Fruit fly (Drosophila melanogaster): Measurements from ENCODE around the gene Ir94e.

The Ir94e gene

dm6 chr3R:23374290-23374689, 31.0 kb upstream of the Ir94e start (continued):
- TF ChIP-seq Dref (GFP tag; IDR thresholded peaks at IDR 0.05) (no peak), CG14860 (GFP tag; IDR thresholded peaks at IDR 0.05; ENCODE audit: partially characterized antibody) (no peak), Fer2 (tag; optimal IDR thresholded peaks at IDR 0.05) (no peak), PHDP (tag; optimal IDR thresholded peaks at IDR 0.05) (no peak), CG11696 (GFP tag; IDR thresholded peaks at IDR 0.05) (no peak), phol (tag; optimal IDR thresholded peaks at IDR 0.05) (no peak), Pdp1 (GFP tag; optimal IDR thresholded peaks at IDR 0.05) (peak in 1 of 2 experiments; percentile 36), BEAF-32 (GFP tag; optimal IDR thresholded peaks at IDR 0.05) (no peak), CG6272 (GFP tag; IDR thresholded peaks at IDR 0.05) (no peak), dimm (GFP tag; IDR thresholded peaks at IDR 0.05) (no peak), Elba2 (GFP tag; optimal IDR thresholded peaks at IDR 0.05) (no peak), CG1024 (GFP tag; IDR thresholded peaks at IDR 0.05) (no peak), pb (GFP tag; optimal IDR thresholded peaks at IDR 0.05) (no peak), Scr (GFP tag; IDR thresholded peaks at IDR 0.05; ENCODE audit: partially characterized antibody) (peak; percentile 20; the same call in 1 of the 2 replicates), eyg (GFP tag; optimal IDR thresholded peaks at IDR 0.05) (no peak), gsb (GFP tag; IDR thresholded peaks at IDR 0.05) (no peak), fd102C (GFP tag; optimal IDR thresholded peaks at IDR 0.05) (no peak), tx (GFP tag; optimal IDR thresholded peaks at IDR 0.05) (no peak), sna (GFP tag; IDR thresholded peaks at IDR 0.05; ENCODE audit: partially characterized antibody) (0 out of 2 replicates have a peak, but pooled peaks have one; percentile 34), grn (GFP tag; optimal IDR thresholded peaks at IDR 0.05) (no peak), wek (GFP tag; optimal IDR thresholded peaks at IDR 0.05) (no peak), BtbVII (GFP tag; optimal IDR thresholded peaks at IDR 0.05) (no peak), CG3995 (GFP tag; optimal IDR thresholded peaks at IDR 0.05) (no peak), CG16813 (GFP tag; IDR thresholded peaks at IDR 0.05; ENCODE audit: partially characterized antibody) (no peak), Lpt (GFP tag; optimal IDR thresholded peaks at IDR 0.05) (no peak), CG2712 (tag; optimal IDR thresholded peaks at IDR 0.05) (no peak), ab (GFP tag; optimal IDR thresholded peaks at IDR 0.05) (no peak), chinmo (GFP tag; IDR thresholded peaks at IDR 0.05; ENCODE audit: partially characterized antibody) (peak; percentile 95), CG10267 (tag; optimal IDR thresholded peaks at IDR 0.05) (no peak), ken (GFP tag; IDR thresholded peaks at IDR 0.05) (no peak), sc (optimal IDR thresholded peaks at IDR 0.05) (no peak), sc (GFP tag; optimal IDR thresholded peaks at IDR 0.05) (no peak), Dad (GFP tag; optimal IDR thresholded peaks at IDR 0.05) (no peak), sug (tag; optimal IDR thresholded peaks at IDR 0.05) (peak; percentile 79), chif (GFP tag; optimal IDR thresholded peaks at IDR 0.05) (no peak), disco-r (GFP tag; optimal IDR thresholded peaks at IDR 0.05) (no peak), HmgZ (tag; optimal IDR thresholded peaks at IDR 0.05) (peak; percentile 25), CG8478 (optimal IDR thresholded peaks at IDR 0.05) (no peak), sob (GFP tag; IDR thresholded peaks at IDR 0.05) (peak; percentile 14; the same call in 1 of the 2 replicates), MBD-R2 (GFP tag; IDR thresholded peaks at IDR 0.05) (peak; percentile 46; the same call in 1 of the 2 replicates), Bdp1 (GFP tag; optimal IDR thresholded peaks at IDR 0.05) (no peak), CG14667 (GFP tag; IDR thresholded peaks at IDR 0.05) (no peak), Trl (optimal IDR thresholded peaks at IDR 0.05) (no peak), Trl (GFP tag; optimal IDR thresholded peaks at IDR 0.05) (no peak), CG1602 (GFP tag; optimal IDR thresholded peaks at IDR 0.05) (no peak), z (GFP tag; IDR thresholded peaks at IDR 0.05) (no peak), Blimp-1 (GFP tag; optimal IDR thresholded peaks at IDR 0.05) (no peak), CG31441 (GFP tag; IDR thresholded peaks at IDR 0.05) (no peak), GATAe (GFP tag; conservative IDR thresholded peaks at IDR 0.05) (no peak), Doc3 (GFP tag; IDR thresholded peaks at IDR 0.05; ENCODE audit: partially characterized antibody) (peak; percentile 35; the same call in 1 of the 3 replicates), ato (GFP tag; IDR thresholded peaks at IDR 0.05; ENCODE audit: partially characterized antibody) (no peak), CG30403 (GFP tag; optimal IDR thresholded peaks at IDR 0.05) (no peak)

All from whole organism, embryonic.